Fruit fly (Drosophila melanogaster) whole organism, embryonic: ENCODE data around the gene CG31321.

Experiments
- Blimp-1 ChIP-seq: fragments of 200-800 bp; sonication (Bioruptor generic); optimal IDR thresholded peaks from 3 replicates; lab custom pipeline; 2018; ENCODE audit warnings: missing biosample characterization, missing genetic modification characterization, mild to moderate bottlenecking, moderate library complexity, missing genetic modification reagents
- C15 ChIP-seq: fragments of 200-800 bp; sonication (Bioruptor generic); IDR thresholded peaks from 3 replicates; pipeline ENCODE4 v1.3.6; 2022; ENCODE audit warnings: missing biosample characterization, missing genetic modification characterization
- CG10274 ChIP-seq: fragments of 200-800 bp; sonication (Bioruptor generic); optimal IDR thresholded peaks from 3 replicates; lab custom pipeline; 2017; ENCODE audit warnings: missing biosample characterization, mild to moderate bottlenecking, missing genetic modification characterization
- CG10431 ChIP-seq: fragments of 200-800 bp; sonication (Bioruptor generic); optimal IDR thresholded peaks from 3 replicates; lab custom pipeline; 2018; ENCODE audit warnings: missing biosample characterization, mild to moderate bottlenecking, missing genetic modification characterization
- CG11085 ChIP-seq: fragments of 200-800 bp; sonication (Bioruptor generic); IDR thresholded peaks from 2 replicates; pipeline ENCODE4 v1.3.6; 2022; ENCODE audit warnings: missing biosample characterization, missing genetic modification characterization
- CG11504 ChIP-seq: fragments of 200-800 bp; sonication (Bioruptor generic); optimal IDR thresholded peaks from 3 replicates; lab custom pipeline; 2019; ENCODE audit warnings: missing biosample characterization, mild to moderate bottlenecking, missing genetic modification characterization, moderate library complexity
- CG12942 ChIP-seq: fragments of 200-800 bp; sonication (Bioruptor generic); optimal IDR thresholded peaks from 3 replicates; lab custom pipeline; 2016; ENCODE audit warnings: missing biosample characterization, missing genetic modification characterization
- CG14710 ChIP-seq: fragments of 200-800 bp; sonication (Bioruptor generic); optimal IDR thresholded peaks from 3 replicates; lab custom pipeline; 2019; ENCODE audit warnings: missing biosample characterization, mild to moderate bottlenecking, missing genetic modification characterization, moderate library complexity
- CG15514 ChIP-seq: fragments of 200-800 bp; sonication (Bioruptor generic); optimal IDR thresholded peaks from 3 replicates; lab custom pipeline; 2017; ENCODE audit warnings: missing biosample characterization, missing genetic modification characterization, mild to moderate bottlenecking, moderate library complexity, missing genetic modification reagents
- CG17802 ChIP-seq: fragments of 200-800 bp; sonication (Bioruptor generic); optimal IDR thresholded peaks from 2 replicates; lab custom pipeline; 2018; ENCODE audit warnings: missing biosample characterization, mild to moderate bottlenecking, missing genetic modification characterization, moderate library complexity
- CG1832 ChIP-seq: fragments of 200-800 bp; sonication (Bioruptor generic); optimal IDR thresholded peaks from 2 replicates; lab custom pipeline; 2017; ENCODE audit warnings: missing biosample characterization, mild to moderate bottlenecking, missing genetic modification characterization, inconsistent platforms
- CG2678 ChIP-seq: fragments of 200-800 bp; sonication (Bioruptor generic); optimal IDR thresholded peaks from 3 replicates; lab custom pipeline; 2019; ENCODE audit warnings: missing biosample characterization, mild to moderate bottlenecking, missing genetic modification characterization, moderate library complexity
- CG3065 ChIP-seq: fragments of 200-800 bp; sonication (Bioruptor generic); optimal IDR thresholded peaks from 2 replicates; lab custom pipeline; 2016; ENCODE audit warnings: missing biosample characterization, missing genetic modification characterization
- CG32772 ChIP-seq: fragments of 200-800 bp; sonication (Bioruptor generic); IDR thresholded peaks from 2 replicates; pipeline ENCODE4 v1.3.6; 2022; ENCODE audit warnings: missing biosample characterization, missing genetic modification characterization
- CG4328 ChIP-seq: fragments of 200-800 bp; sonication (Bioruptor generic); optimal IDR thresholded peaks from 3 replicates; lab custom pipeline; 2017; ENCODE audit warnings: missing biosample characterization, missing genetic modification reagents, missing genetic modification characterization
- CG6689 ChIP-seq: fragments of 200-800 bp; sonication (Bioruptor generic); IDR thresholded peaks from 2 replicates; pipeline ENCODE4 v1.3.6; 2022; ENCODE audit warnings: missing biosample characterization, missing genetic modification characterization
- CG9215 ChIP-seq: fragments of 200-800 bp; sonication (Bioruptor generic); IDR thresholded peaks from 2 replicates; pipeline ENCODE4 v1.3.6; 2022; ENCODE audit warnings: missing biosample characterization, missing genetic modification characterization
- CG9797 ChIP-seq: fragments of 200-800 bp; sonication (Bioruptor generic); optimal IDR thresholded peaks from 3 replicates; lab custom pipeline; 2018; ENCODE audit warnings: missing biosample characterization, mild to moderate bottlenecking, missing genetic modification characterization
- Eip74EF ChIP-seq, 2 experiments: fragments of 200-800 bp in 1 of 2; fragments of >200 bp in 1 of 2; sonication (Bioruptor generic) in 1 of 2; optimal IDR thresholded peaks; 2 replicates each; lab custom pipeline; 2017 to 2019; ENCODE audit warnings: missing biosample characterization in 2 of 2, missing genetic modification characterization in 2 of 2, mild to moderate bottlenecking in 1 of 2, moderate library complexity in 1 of 2
- Hand ChIP-seq: fragments of 200-800 bp; sonication (Bioruptor generic); optimal IDR thresholded peaks from 2 replicates; lab custom pipeline; 2017; ENCODE audit warnings: mild to moderate bottlenecking, missing biosample characterization, missing genetic modification reagents, missing genetic modification characterization
- Hmr ChIP-seq: fragments of 200-800 bp; sonication (Bioruptor generic); optimal IDR thresholded peaks from 3 replicates; lab custom pipeline; 2017; ENCODE audit warnings: mild to moderate bottlenecking, missing biosample characterization, missing genetic modification reagents, missing genetic modification characterization
- Hr3 ChIP-seq: fragments of 200-800 bp; sonication (Bioruptor generic); optimal IDR thresholded peaks from 3 replicates; lab custom pipeline; 2016; ENCODE audit warnings: missing biosample characterization, missing genetic modification characterization
- Meics ChIP-seq: fragments of 200-800 bp; sonication (Bioruptor generic); optimal IDR thresholded peaks from 2 replicates; lab custom pipeline; 2017; ENCODE audit warnings: missing biosample characterization, mild to moderate bottlenecking, missing genetic modification characterization
- Mes4 ChIP-seq: fragments of 200-800 bp; sonication (Bioruptor generic); optimal IDR thresholded peaks from 2 replicates; lab custom pipeline; 2016; ENCODE audit warnings: missing biosample characterization, missing genetic modification characterization
- Rfx ChIP-seq: fragments of 200-800 bp; sonication (Bioruptor generic); IDR thresholded peaks from 2 replicates; pipeline ENCODE4 v1.3.6; 2022; ENCODE audit warnings: missing biosample characterization, missing genetic modification characterization
- Side ChIP-seq: fragments of 200-800 bp; sonication (Bioruptor generic); optimal IDR thresholded peaks from 2 replicates; lab custom pipeline; 2016; ENCODE audit warnings: missing biosample characterization, missing genetic modification characterization
- Sox102F ChIP-seq: fragments of 200-800 bp; sonication (Bioruptor generic); optimal IDR thresholded peaks from 2 replicates; lab custom pipeline; 2018; ENCODE audit warnings: missing biosample characterization, mild to moderate bottlenecking, missing genetic modification characterization, moderate library complexity
- Stat92E ChIP-seq, 3 experiments: fragments of >200 bp in 2 of 3; fragments of 200-800 bp in 1 of 3; sonication (Bioruptor generic) in 1 of 3; optimal IDR thresholded peaks; 2 replicates each; lab custom pipeline; 2017 to 2019; ENCODE audit warnings: missing biosample characterization in 3 of 3, missing genetic modification characterization in 3 of 3, mild to moderate bottlenecking in 1 of 3, moderate library complexity in 1 of 3
- ac ChIP-seq: fragments of 200-800 bp; sonication (Bioruptor generic); optimal IDR thresholded peaks from 3 replicates; lab custom pipeline; 2017; ENCODE audit warnings: missing biosample characterization, mild to moderate bottlenecking, missing genetic modification characterization
- bcd ChIP-seq: fragments of 200-800 bp; sonication (Bioruptor generic); optimal IDR thresholded peaks from 2 replicates; lab custom pipeline; 2017; ENCODE audit warnings: missing biosample characterization, mild to moderate bottlenecking, missing genetic modification characterization
- bowl ChIP-seq: fragments of 200-800 bp; sonication (Bioruptor generic); IDR thresholded peaks from 2 replicates; pipeline ENCODE4 v1.3.6; 2022; ENCODE audit warnings: missing biosample characterization, missing genetic modification characterization
- br ChIP-seq: fragments of >200 bp; optimal IDR thresholded peaks from 2 replicates; lab custom pipeline; 2017
- cad ChIP-seq: fragments of >200 bp; optimal IDR thresholded peaks from 2 replicates; lab custom pipeline; 2017; ENCODE audit warnings: missing biosample characterization, missing genetic modification characterization
- corto ChIP-seq: fragments of 200-800 bp; sonication (Bioruptor generic); optimal IDR thresholded peaks from 2 replicates; lab custom pipeline; 2016; ENCODE audit warnings: missing biosample characterization, mild to moderate bottlenecking, missing genetic modification characterization, moderate library complexity
- crol ChIP-seq: fragments of 200-800 bp; sonication (Bioruptor generic); IDR thresholded peaks from 2 replicates; pipeline ENCODE4 v1.3.6; 2022; ENCODE audit warnings: missing biosample characterization, missing genetic modification characterization
- da ChIP-seq: fragments of 200-800 bp; sonication (Bioruptor generic); optimal IDR thresholded peaks from 2 replicates; lab custom pipeline; 2016; ENCODE audit warnings: missing biosample characterization, missing genetic modification characterization
- emc ChIP-seq: fragments of 200-800 bp; sonication (Bioruptor generic); optimal IDR thresholded peaks from 2 replicates; lab custom pipeline; 2016; ENCODE audit warnings: missing biosample characterization, missing genetic modification characterization
- gt ChIP-seq: fragments of 200-800 bp; sonication (Bioruptor generic); IDR thresholded peaks from 2 replicates; pipeline ENCODE4 v1.3.6; 2022; ENCODE audit warnings: missing biosample characterization, missing genetic modification characterization
- hth ChIP-seq: fragments of >200 bp; optimal IDR thresholded peaks from 2 replicates; lab custom pipeline; 2017; ENCODE audit warnings: inconsistent platforms
- jigr1 ChIP-seq: fragments of 200-800 bp; sonication (Bioruptor generic); IDR thresholded peaks from 3 replicates; pipeline ENCODE4 v1.3.6; 2022; ENCODE audit warnings: missing biosample characterization, missing genetic modification characterization
- lilli ChIP-seq: fragments of 200-800 bp; sonication (Bioruptor generic); optimal IDR thresholded peaks from 3 replicates; lab custom pipeline; 2016; ENCODE audit warnings: missing biosample characterization, missing genetic modification characterization
- mirr ChIP-seq: fragments of 200-800 bp; sonication (Bioruptor generic); optimal IDR thresholded peaks from 3 replicates; lab custom pipeline; 2018; ENCODE audit warnings: missing biosample characterization, mild to moderate bottlenecking, missing genetic modification characterization
- nerfin-2 ChIP-seq: fragments of 200-800 bp; sonication (Bioruptor generic); IDR thresholded peaks from 2 replicates; pipeline ENCODE4 v1.3.6; 2022; ENCODE audit warnings: missing biosample characterization, missing genetic modification characterization; ENCODE audit not compliant: partially characterized antibody
- nmo ChIP-seq: fragments of 200-800 bp; sonication (Bioruptor generic); optimal IDR thresholded peaks from 2 replicates; lab custom pipeline; 2018; ENCODE audit warnings: missing biosample characterization, mild to moderate bottlenecking, missing genetic modification characterization, moderate library complexity
- oc ChIP-seq: fragments of 200-800 bp; sonication (Bioruptor generic); optimal IDR thresholded peaks from 2 replicates; lab custom pipeline; 2018; ENCODE audit warnings: missing biosample characterization, mild to moderate bottlenecking, missing genetic modification characterization, moderate library complexity
- psq ChIP-seq: fragments of 200-800 bp; sonication (Bioruptor generic); optimal IDR thresholded peaks from 2 replicates; lab custom pipeline; 2017; ENCODE audit warnings: missing biosample characterization, missing genetic modification characterization
- sens-2 ChIP-seq: fragments of 200-800 bp; sonication (Bioruptor generic); IDR thresholded peaks from 2 replicates; pipeline ENCODE4 v1.3.6; 2022; ENCODE audit warnings: missing biosample characterization, missing genetic modification characterization
- shn ChIP-seq: fragments of 200-800 bp; sonication (Bioruptor generic); optimal IDR thresholded peaks from 3 replicates; lab custom pipeline; 2016; ENCODE audit warnings: missing biosample characterization, missing genetic modification characterization
- sisA ChIP-seq: fragments of 200-800 bp; sonication (Bioruptor generic); IDR thresholded peaks from 2 replicates; pipeline ENCODE4 v1.3.6; 2022; ENCODE audit warnings: missing biosample characterization, missing genetic modification characterization
- usp ChIP-seq: fragments of >200 bp; optimal IDR thresholded peaks from 2 replicates; lab custom pipeline; 2017; ENCODE audit warnings: missing biosample characterization, missing genetic modification characterization
- vnd ChIP-seq: fragments of 200-800 bp; sonication (Bioruptor generic); IDR thresholded peaks from 3 replicates; pipeline ENCODE4 v1.3.6; 2022; ENCODE audit warnings: missing biosample characterization, missing genetic modification characterization; ENCODE audit not compliant: partially characterized antibody
- zen2 ChIP-seq: fragments of 200-800 bp; sonication (Bioruptor generic); IDR thresholded peaks from 3 replicates; pipeline ENCODE4 v1.3.6; 2022; ENCODE audit warnings: missing biosample characterization, missing genetic modification characterization; ENCODE audit not compliant: partially characterized antibody

CG31321 gene

dm6 chr3R:14356619-14357018 is 46.5 kb downstream of the CG31321 start (continued):
- no peak for TF ChIP-seq CG9797 (GFP tag; lab: Kevin White, UChicago)
- TF ChIP-seq CG12942 (GFP tag; lab: Kevin White, UChicago): no peak
- peak; percentile 52 for TF ChIP-seq Rfx
- TF ChIP-seq gt (GFP tag; lab: Robert Waterston, UW): no peak
- no peak for TF ChIP-seq CG4328
- no peak for TF ChIP-seq da
- TF ChIP-seq Hr3: peak; percentile 8
- no peak for TF ChIP-seq CG3065 (GFP tag; lab: Kevin White, UChicago)
- TF ChIP-seq Eip74EF (GFP tag; optimal IDR thresholded peaks at IDR 0.05; lab: Kevin White, UChicago): no peak
- TF ChIP-seq corto: no peak
- TF ChIP-seq nerfin-2 (GFP tag; lab: Robert Waterston, UW): no peak
- no peak for TF ChIP-seq shn (GFP tag; lab: Kevin White, UChicago)
- TF ChIP-seq lilli (GFP tag; lab: Kevin White, UChicago): peak; percentile 39
- no peak for TF ChIP-seq CG17802
- no peak for TF ChIP-seq CG9215
- TF ChIP-seq CG11085 (GFP tag; lab: Robert Waterston, UW): no peak; the same call in 1 of the 2 replicates
- no peak for TF ChIP-seq cad (GFP tag; lab: Kevin White, UChicago)
- TF ChIP-seq CG15514 (GFP tag; lab: Kevin White, UChicago): no peak
- peak; percentile 18 for TF ChIP-seq bcd (GFP tag; lab: Kevin White, UChicago)
- no peak for TF ChIP-seq jigr1 (GFP tag; lab: Robert Waterston, UW)
- TF ChIP-seq emc: no peak
- TF ChIP-seq CG32772 (GFP tag; lab: Robert Waterston, UW): peak; percentile 27; the same call in 1 of the 2 replicates
- TF ChIP-seq usp (GFP tag; lab: Kevin White, UChicago): no peak
- peak; percentile 36 for TF ChIP-seq Meics (GFP tag; lab: Kevin White, UChicago)
- TF ChIP-seq nmo (GFP tag; lab: Kevin White, UChicago): peak; percentile 14
- no peak for TF ChIP-seq oc (tag; lab: Kevin White, UChicago)
- TF ChIP-seq vnd (GFP tag; lab: Robert Waterston, UW): no peak
- TF ChIP-seq CG1832: no peak
- no peak for TF ChIP-seq sens-2 (GFP tag; lab: Robert Waterston, UW)
- TF ChIP-seq zen2 (GFP tag; lab: Robert Waterston, UW): no peak
- TF ChIP-seq hth (lab: Kevin White, UChicago): no peak
- no peak for TF ChIP-seq CG10431 (GFP tag; lab: Kevin White, UChicago)
- no peak for TF ChIP-seq ac (GFP tag; lab: Kevin White, UChicago)
- TF ChIP-seq mirr (GFP tag; lab: Kevin White, UChicago): no peak
- TF ChIP-seq CG11504 (tag; lab: Kevin White, UChicago): peak; percentile 49
- TF ChIP-seq C15 (GFP tag; lab: Robert Waterston, UW): no peak
- no peak for TF ChIP-seq CG10274 (GFP tag; lab: Kevin White, UChicago)
- no peak for TF ChIP-seq Mes4
- TF ChIP-seq Side: no peak
- peak; percentile 42 for TF ChIP-seq Sox102F (GFP tag; lab: Kevin White, UChicago)
- TF ChIP-seq sisA (GFP tag; lab: Robert Waterston, UW): peak; percentile 56
- TF ChIP-seq Hand (GFP tag; lab: Kevin White, UChicago): no peak
- TF ChIP-seq Blimp-1 (GFP tag; lab: Kevin White, UChicago): peak; percentile 21
- no peak for TF ChIP-seq CG14710 (tag; lab: Kevin White, UChicago)
- peak; percentile 58 for TF ChIP-seq CG6689 (GFP tag; lab: Robert Waterston, UW)
- TF ChIP-seq Stat92E (GFP tag; optimal IDR thresholded peaks at IDR 0.05; lab: Kevin White, UChicago): no peak
- no peak for TF ChIP-seq crol (GFP tag; lab: Robert Waterston, UW)
- no peak for TF ChIP-seq psq (GFP tag; lab: Kevin White, UChicago)
- TF ChIP-seq CG2678 (tag; lab: Kevin White, UChicago): peak; percentile 37
- peak; percentile 43 for TF ChIP-seq Hmr (GFP tag; lab: Kevin White, UChicago)
- no peak for TF ChIP-seq br (lab: Kevin White, UChicago)
- no peak for TF ChIP-seq bowl (GFP tag; lab: Robert Waterston, UW)
